Worm (Caenorhabditis elegans): ENCODE data around the gene stg-1.
A peak's percentile ranks its signal among the peaks of the same experiment; 100 is the strongest.

stg-1 gene

DNA sequence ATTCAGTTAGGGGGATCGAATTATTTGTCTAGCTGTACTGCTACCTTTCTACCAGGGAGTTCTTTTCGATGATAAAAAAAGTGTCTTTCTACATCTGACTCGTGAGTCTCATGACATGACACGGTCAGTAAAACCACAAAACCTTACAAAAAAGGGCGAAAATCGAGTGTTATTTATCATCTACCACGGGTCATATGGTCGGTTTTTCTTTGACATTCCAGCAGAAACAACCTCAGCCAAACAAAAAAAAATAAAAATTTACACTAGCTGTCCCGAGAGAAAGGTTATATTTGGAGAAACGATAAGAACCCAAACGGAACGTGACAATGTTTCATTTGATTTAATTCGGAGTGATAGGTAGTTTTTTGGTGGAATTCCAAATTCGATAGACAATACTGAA is 40.8 kb downstream of the stg-1 start (continued):
- TF ChIP-seq ceh-82 (tag; optimal IDR thresholded peaks at IDR 0.05): no peak

DNA sequence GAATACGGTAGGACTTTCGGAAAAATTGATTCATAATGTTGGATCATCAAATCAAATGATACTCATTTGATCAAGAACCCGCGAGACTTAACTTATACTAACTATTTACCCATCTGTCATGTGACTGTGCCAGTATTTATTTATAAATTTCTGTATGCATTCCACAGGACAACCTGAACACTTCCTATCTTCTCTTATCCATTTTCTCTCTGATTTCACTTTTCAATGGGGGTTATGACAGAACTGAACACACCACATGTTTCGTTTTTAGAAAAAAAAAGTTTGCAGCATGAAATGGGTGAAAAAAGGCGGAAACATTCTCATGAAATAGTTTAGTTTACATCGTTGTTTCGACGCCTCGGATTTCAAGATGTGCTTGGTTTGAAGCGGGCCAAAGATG is 42.9 kb downstream of the stg-1 start:
- TF ChIP-seq ces-1 (GFP tag; optimal IDR thresholded peaks at IDR 0.05) (no peak), C04F5.9 (tag; optimal IDR thresholded peaks at IDR 0.05) (no peak), alr-1 (tag; optimal IDR thresholded peaks at IDR 0.05; ENCODE audit: borderline replicate concordance) (no peak), unc-62 (GFP tag; optimal IDR thresholded peaks at IDR 0.05) (no peak), unc-30 (tag; optimal IDR thresholded peaks at IDR 0.05) (no peak), dsc-1 (tag; optimal IDR thresholded peaks at IDR 0.05) (peak; percentile 13), grh-1 (GFP tag; IDR thresholded peaks at IDR 0.05) (no peak), aha-1 (tag; optimal IDR thresholded peaks at IDR 0.05) (no peak), zip-4 (GFP tag; optimal IDR thresholded peaks at IDR 0.05) (no peak), nhr-90 (tag; optimal IDR thresholded peaks at IDR 0.05; ENCODE audit: poor library complexity) (no peak), mef-2 (tag; optimal IDR thresholded peaks at IDR 0.05) (no peak), mep-1 (tag; optimal IDR thresholded peaks at IDR 0.05) (no peak), pag-3 (tag; optimal IDR thresholded peaks at IDR 0.05; ENCODE audit: borderline replicate concordance, insufficient read depth) (no peak), hpl-2 (GFP tag; optimal IDR thresholded peaks at IDR 0.05) (no peak), nhr-11 (tag; optimal IDR thresholded peaks at IDR 0.05) (no peak), ceh-88 (GFP tag; IDR thresholded peaks at IDR 0.05) (no peak), mab-9 (GFP tag; IDR thresholded peaks at IDR 0.05) (no peak), ztf-4 (tag; optimal IDR thresholded peaks at IDR 0.05) (no peak), lin-35 (GFP tag; optimal IDR thresholded peaks at IDR 0.05) (peak in 1 of 2 experiments; percentile 39), ceh-63 (GFP tag; optimal IDR thresholded peaks at IDR 0.05) (no peak), blmp-1 (tag; optimal IDR thresholded peaks at IDR 0.05) (peak; percentile 59), pqm-1 (tag; optimal IDR thresholded peaks at IDR 0.05) (no peak), sup-37 (GFP tag; optimal IDR thresholded peaks at IDR 0.05) (no peak), aly-2 (tag; optimal IDR thresholded peaks at IDR 0.05) (no peak)

DNA sequence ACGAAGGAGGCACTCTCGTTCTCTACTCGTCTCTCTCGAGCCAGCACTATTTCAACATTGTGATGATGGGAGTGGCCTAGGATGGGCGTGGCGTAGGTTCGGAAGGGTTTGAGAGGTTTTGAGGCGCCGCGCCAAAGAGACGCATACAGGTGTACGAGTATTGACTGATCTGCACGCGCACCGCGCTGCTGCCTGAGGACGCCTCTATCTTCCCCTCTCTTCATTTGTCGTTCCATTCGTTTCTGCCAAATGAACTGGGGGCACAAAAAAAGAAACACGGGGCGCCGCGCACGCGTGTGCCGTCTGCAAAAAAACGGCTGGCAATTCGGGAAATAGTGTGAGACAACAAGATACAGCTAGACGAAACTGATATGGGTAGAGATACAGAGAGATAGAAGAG is 44.4 kb downstream of the stg-1 start, which contains the start of gene lec-2:
Gene lec-2 (minus strand): TSS at position 171 of the 400 bp plus-strand sequence.
- TF ChIP-seq sox-4 (tag; optimal IDR thresholded peaks at IDR 0.05) (no peak), isw-1 (GFP tag; IDR thresholded peaks at IDR 0.05) (no peak), sptf-1 (tag; optimal IDR thresholded peaks at IDR 0.05) (no peak), lin-13 (GFP tag; optimal IDR thresholded peaks at IDR 0.05) (no peak), nhr-19 (GFP tag; conservative IDR thresholded peaks at IDR 0.05) (peak; percentile 7), egl-13 (tag; optimal IDR thresholded peaks at IDR 0.05) (no peak), nhr-84 (tag; optimal IDR thresholded peaks at IDR 0.05) (no peak), aly-2 (tag; optimal IDR thresholded peaks at IDR 0.05) (no peak), C16A3.4 (tag; optimal IDR thresholded peaks at IDR 0.05) (no peak), alr-1 (tag; optimal IDR thresholded peaks at IDR 0.05; ENCODE audit: borderline replicate concordance) (no peak), elt-2 (tag; optimal IDR thresholded peaks at IDR 0.05) (no peak), blmp-1 (tag; optimal IDR thresholded peaks at IDR 0.05) (no peak), ztf-4 (tag; optimal IDR thresholded peaks at IDR 0.05) (no peak), lin-35 (GFP tag; optimal IDR thresholded peaks at IDR 0.05) (peak in 1 of 2 experiments; percentile 8), pqm-1 (tag; optimal IDR thresholded peaks at IDR 0.05) (no peak), mdl-1 (tag; optimal IDR thresholded peaks at IDR 0.05) (peak in 1 of 2 experiments; percentile 45), ceh-63 (GFP tag; optimal IDR thresholded peaks at IDR 0.05) (no peak), nhr-28 (tag; optimal IDR thresholded peaks at IDR 0.05) (no peak), C34B4.2 (tag; optimal IDR thresholded peaks at IDR 0.05) (no peak), nhr-85 (tag) (no peak), efl-3 (GFP tag; optimal IDR thresholded peaks at IDR 0.05) (no peak), nhr-12 (tag; optimal IDR thresholded peaks at IDR 0.05) (no peak), irx-1 (tag; optimal IDR thresholded peaks at IDR 0.05) (no peak), tlp-1 (tag; optimal IDR thresholded peaks at IDR 0.05) (no peak), dpl-1 (GFP tag; optimal IDR thresholded peaks at IDR 0.05) (no peak), fkh-4 (tag; optimal IDR thresholded peaks at IDR 0.05; ENCODE audit: borderline replicate concordance) (no peak), Y116A8C.19 (tag; optimal IDR thresholded peaks at IDR 0.05; ENCODE audit: borderline replicate concordance) (no peak), hlh-4 (tag; optimal IDR thresholded peaks at IDR 0.05) (no peak), snpc-4 (tag; optimal IDR thresholded peaks at IDR 0.05) (no peak), nhr-76 (tag; optimal IDR thresholded peaks at IDR 0.05) (no peak), lin-14 (GFP tag; optimal IDR thresholded peaks at IDR 0.05) (peak; percentile 74), efl-1 (optimal IDR thresholded peaks at IDR 0.05) (no peak), efl-1 (GFP tag; optimal IDR thresholded peaks at IDR 0.05 in 1 of 2) (peak in 1 of 2 experiments; percentile 84), ceh-82 (tag; optimal IDR thresholded peaks at IDR 0.05) (peak in 1 of 3 experiments; percentile 3)

Data from whole organism, L1 larva.